Fruit fly (Drosophila melanogaster) whole organism, prepupa: ENCODE data around the gene Dsp1.

Experiments
- CG10669 ChIP-seq: fragments of 200-800 bp; sonication (Bioruptor generic); optimal IDR thresholded peaks from 3 replicates; lab custom pipeline; 2018; ENCODE audit warnings: missing biosample characterization, mild to moderate bottlenecking, missing genetic modification characterization, moderate library complexity
- CG3919 ChIP-seq: fragments of 200-800 bp; sonication (Bioruptor generic); optimal IDR thresholded peaks from 3 replicates; lab custom pipeline; 2016; ENCODE audit warnings: missing biosample characterization, missing genetic modification characterization
- eg ChIP-seq: fragments of 200-800 bp; sonication (Bioruptor generic); IDR thresholded peaks from 3 replicates; pipeline ENCODE4 v1.3.6; 2022; ENCODE audit warnings: missing biosample characterization, missing genetic modification characterization

DNA sequence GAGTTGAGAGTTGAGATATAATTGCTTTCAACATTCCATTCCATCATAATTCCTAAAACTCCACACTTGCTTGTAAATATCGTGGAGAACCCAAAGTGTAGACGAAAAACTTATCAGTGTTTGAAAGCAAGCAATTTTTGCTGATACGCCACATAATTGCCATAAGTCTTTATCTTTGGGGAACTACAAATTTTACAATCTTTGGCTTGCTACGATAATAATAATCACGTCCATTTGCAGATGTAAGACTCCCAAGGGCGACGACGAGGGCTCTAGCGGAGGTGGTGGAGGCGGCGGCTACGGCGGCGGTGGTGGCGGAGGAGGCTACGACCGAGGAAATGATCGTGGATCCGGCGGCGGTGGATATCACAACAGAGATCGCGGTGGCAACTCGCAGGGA is 40.8 kb upstream of the Dsp1 start:
- TF ChIP-seq CG3919 (GFP tag; lab: Kevin White, UChicago) (no peak), eg (GFP tag; lab: Robert Waterston, UW) (no peak), CG10669 (GFP tag; lab: Kevin White, UChicago) (no peak)
